Fruit fly (Drosophila melanogaster): ENCODE results near the gene sta.

Gene sta

DNA sequence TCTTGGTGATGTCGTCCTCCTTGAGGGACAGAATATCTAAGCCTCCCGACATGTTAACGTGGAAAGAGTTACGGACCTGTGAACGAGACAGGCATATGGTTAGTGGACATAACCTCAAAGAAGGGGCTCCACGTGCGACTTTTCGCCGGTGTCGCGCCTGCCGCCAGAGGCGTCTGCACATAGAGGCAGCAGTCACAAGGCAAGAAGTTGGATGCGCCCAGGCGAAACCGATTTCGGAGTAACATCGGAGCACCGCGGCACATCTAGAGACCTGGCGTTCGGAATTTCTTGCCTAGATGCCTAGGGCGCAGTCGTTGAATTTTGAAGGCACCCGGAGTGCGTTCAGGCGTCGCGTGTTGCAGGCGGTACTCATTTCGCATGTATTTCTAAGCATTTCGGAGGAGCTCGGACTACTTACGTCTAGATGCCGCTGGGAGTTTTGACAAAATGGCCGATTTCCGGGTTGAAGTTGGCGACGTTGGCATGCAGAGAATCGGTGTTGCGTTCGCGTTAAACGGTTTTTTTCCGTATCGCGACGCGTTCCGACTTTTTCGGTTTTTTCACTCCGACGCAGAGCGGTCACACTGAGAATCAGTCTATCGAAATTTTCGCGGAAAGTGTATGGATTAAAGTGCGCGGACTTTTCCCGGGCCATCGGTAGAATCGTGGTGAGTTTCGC is at the start of gene sta, which contains the start of gene inc:
TSS of gene sta (minus strand) at position 574 of the 679 bp plus-strand sequence.
TSS of gene inc (plus strand) at position 640 of the 679 bp plus-strand sequence.
- peak; percentile 66 for TF ChIP-seq Scr (GFP tag; IDR thresholded peaks at IDR 0.05; ENCODE audit: partially characterized antibody)
- peak; percentile 26 for TF ChIP-seq CG30431 (GFP tag; optimal IDR thresholded peaks at IDR 0.05)
- peak; percentile 78 for TF ChIP-seq sob (GFP tag; IDR thresholded peaks at IDR 0.05)
- TF ChIP-seq zf30C (GFP tag; optimal IDR thresholded peaks at IDR 0.05), result peak; percentile 34
- TF ChIP-seq phol (tag; optimal IDR thresholded peaks at IDR 0.05), result peak; percentile 97
- TF ChIP-seq PHDP (tag; optimal IDR thresholded peaks at IDR 0.05), result peak; percentile 79
- TF ChIP-seq pros (GFP tag; optimal IDR thresholded peaks at IDR 0.05), result peak; percentile 32
- no peak for TF ChIP-seq CG16815 (GFP tag; optimal IDR thresholded peaks at IDR 0.05)
- no peak for TF ChIP-seq Elba2 (GFP tag; optimal IDR thresholded peaks at IDR 0.05)
- peak; percentile 40 for TF ChIP-seq fu2 (GFP tag; optimal IDR thresholded peaks at IDR 0.05)
- no peak for TF ChIP-seq h (optimal IDR thresholded peaks at IDR 0.05)
- TF ChIP-seq otp (GFP tag; IDR thresholded peaks at IDR 0.05), result peak; percentile 40; the same call in 1 of the 3 replicates
- no peak; the same call in 1 of the 2 replicates for TF ChIP-seq CG11085 (GFP tag; IDR thresholded peaks at IDR 0.05)
- TF ChIP-seq CG12659 (GFP tag; optimal IDR thresholded peaks at IDR 0.05), result peak; percentile 94
- peak; percentile 15 for TF ChIP-seq Chrac-16 (GFP tag; optimal IDR thresholded peaks at IDR 0.05)
- 0 out of 2 replicates have a peak, but pooled peaks have one; percentile 5 for TF ChIP-seq H2.0 (GFP tag; IDR thresholded peaks at IDR 0.05)
- TF ChIP-seq zen2 (GFP tag; IDR thresholded peaks at IDR 0.05; ENCODE audit: partially characterized antibody), result peak; percentile 66; the same call in 2 of the 3 replicates
- TF ChIP-seq pzg (GFP tag; optimal IDR thresholded peaks at IDR 0.05), result peak; percentile 98
- TF ChIP-seq onecut (GFP tag; IDR thresholded peaks at IDR 0.05), result peak; percentile 81
- TF ChIP-seq cato (GFP tag; optimal IDR thresholded peaks at IDR 0.05; ENCODE audit: borderline replicate concordance), result no peak
- TF ChIP-seq CG4730 (GFP tag; IDR thresholded peaks at IDR 0.05), result no peak
- peak; percentile 58 for TF ChIP-seq CG12391 (tag; optimal IDR thresholded peaks at IDR 0.05)
- peak; percentile 61 for TF ChIP-seq CG12104 (GFP tag; optimal IDR thresholded peaks at IDR 0.05)
- TF ChIP-seq CG32772 (GFP tag; IDR thresholded peaks at IDR 0.05), result no peak
- TF ChIP-seq Med (GFP tag), result peak; percentile 97
- 0 out of 3 replicates have a peak, but pooled peaks have one; percentile 48 for TF ChIP-seq Mrtf (GFP tag; IDR thresholded peaks at IDR 0.05)
- TF ChIP-seq CG1792 (GFP tag; optimal IDR thresholded peaks at IDR 0.05), result peak; percentile 53
- no peak for TF ChIP-seq prd (optimal IDR thresholded peaks at IDR 0.05)
- TF ChIP-seq prd (GFP tag; IDR thresholded peaks at IDR 0.05), result 0 out of 3 replicates have a peak, but pooled peaks have one; percentile 40
- peak; percentile 64 for TF ChIP-seq Bgb (GFP tag; IDR thresholded peaks at IDR 0.05; ENCODE audit: partially characterized antibody)
- TF ChIP-seq da (GFP tag; optimal IDR thresholded peaks at IDR 0.05), result no peak
- TF ChIP-seq bowl (GFP tag; IDR thresholded peaks at IDR 0.05), result peak; percentile 55; the same call in 1 of the 2 replicates
- TF ChIP-seq CG42726 (GFP tag; IDR thresholded peaks at IDR 0.05; ENCODE audit: partially characterized antibody), result peak; percentile 74
- peak; percentile 38 for TF ChIP-seq CG18011 (GFP tag; optimal IDR thresholded peaks at IDR 0.05)
- TF ChIP-seq zfh1 (GFP tag; IDR thresholded peaks at IDR 0.05), result peak; percentile 70; the same call in 2 of the 3 replicates
- TF ChIP-seq Meics (GFP tag; optimal IDR thresholded peaks at IDR 0.05), result peak; percentile 87
- no peak; the same call in 2 of the 3 replicates for TF ChIP-seq tgo (GFP tag; IDR thresholded peaks at IDR 0.05)
- 0 out of 2 replicates have a peak, but pooled peaks have one; percentile 40 for TF ChIP-seq CG32767 (GFP tag; IDR thresholded peaks at IDR 0.05)
- TF ChIP-seq crol (GFP tag; IDR thresholded peaks at IDR 0.05), result no peak
- TF ChIP-seq Eip74EF (GFP tag; optimal IDR thresholded peaks at IDR 0.05), result peak in 1 of 2 experiments; percentile 90
- 0 out of 2 replicates have a peak, but pooled peaks have one; percentile 6 for TF ChIP-seq ssp (GFP tag; IDR thresholded peaks at IDR 0.05)
- TF ChIP-seq Blimp-1 (GFP tag; optimal IDR thresholded peaks at IDR 0.05), result peak; percentile 12
- TF ChIP-seq fd64A (GFP tag; optimal IDR thresholded peaks at IDR 0.05), result peak; percentile 52
- TF ChIP-seq Stat92E (GFP tag; optimal IDR thresholded peaks at IDR 0.05), result peak in 1 of 3 experiments; percentile 82
- TF ChIP-seq ash1 (GFP tag; optimal IDR thresholded peaks at IDR 0.05), result peak; percentile 81
- TF ChIP-seq D (optimal IDR thresholded peaks at IDR 0.05), result no peak
- TF ChIP-seq D (GFP tag; optimal IDR thresholded peaks at IDR 0.05), result peak; percentile 46
- TF ChIP-seq Bteb2 (GFP tag; optimal IDR thresholded peaks at IDR 0.05), result peak; percentile 68
- TF ChIP-seq CG1832 (GFP tag; optimal IDR thresholded peaks at IDR 0.05), result no peak
